Fruit fly (Drosophila melanogaster) S2 (cell line): ENCODE measurements around the gene Hacd1.

Experiments
- CG8478 ChIP-seq: fragments of >200 bp; optimal IDR thresholded peaks from 2 replicates; lab custom pipeline; 2018
- CTCF ChIP-seq, 2 experiments: fragments of >200 bp; optimal IDR thresholded peaks; 2 replicates each; lab custom pipeline; 2018

- TF ChIP-seq CG8478 (lab: Kevin White, UChicago): no peak
- TF ChIP-seq CTCF (optimal IDR thresholded peaks at IDR 0.05; lab: Kevin White, UChicago): peak in 1 of 2 experiments; percentile 46
Measured at dm6 chr2L:12011682-12012655, 9.9 kb upstream of the Hacd1 start.
